Fruit fly (Drosophila melanogaster) whole organism, embryonic: Measurements from ENCODE around the gene CG44040.

Experiments
- Asciz ChIP-seq: fragments of 200-800 bp; sonication (Bioruptor generic); optimal IDR thresholded peaks from 2 replicates; lab custom pipeline; 2017; ENCODE audit warnings: missing biosample characterization, mild to moderate bottlenecking, missing genetic modification characterization, missing genetic modification reagents
- Blimp-1 ChIP-seq: fragments of 200-800 bp; sonication (Bioruptor generic); optimal IDR thresholded peaks from 3 replicates; lab custom pipeline; 2018; ENCODE audit warnings: missing biosample characterization, missing genetic modification characterization, mild to moderate bottlenecking, moderate library complexity, missing genetic modification reagents
- CG10274 ChIP-seq: fragments of 200-800 bp; sonication (Bioruptor generic); optimal IDR thresholded peaks from 3 replicates; lab custom pipeline; 2017; ENCODE audit warnings: missing biosample characterization, mild to moderate bottlenecking, missing genetic modification characterization
- CG10543 ChIP-seq: fragments of 200-800 bp; sonication (Bioruptor generic); optimal IDR thresholded peaks from 3 replicates; lab custom pipeline; 2017; ENCODE audit warnings: missing biosample characterization, mild to moderate bottlenecking, missing genetic modification characterization, moderate library complexity
- CG10959 ChIP-seq: fragments of 200-800 bp; sonication (Bioruptor generic); IDR thresholded peaks from 2 replicates; pipeline ENCODE4 v1.3.6; 2022; ENCODE audit warnings: missing biosample characterization, missing genetic modification characterization
- CG11504 ChIP-seq: fragments of 200-800 bp; sonication (Bioruptor generic); optimal IDR thresholded peaks from 3 replicates; lab custom pipeline; 2019; ENCODE audit warnings: missing biosample characterization, mild to moderate bottlenecking, missing genetic modification characterization, moderate library complexity
- CG12299 ChIP-seq: fragments of 200-800 bp; sonication (Bioruptor generic); optimal IDR thresholded peaks from 2 replicates; lab custom pipeline; 2018; ENCODE audit warnings: missing biosample characterization, mild to moderate bottlenecking, missing genetic modification characterization
- CG12744 ChIP-seq: fragments of 200-800 bp; sonication (Bioruptor generic); optimal IDR thresholded peaks from 2 replicates; lab custom pipeline; 2016; ENCODE audit warnings: missing biosample characterization, missing genetic modification characterization
- CG1603 ChIP-seq: fragments of 200-800 bp; sonication (Bioruptor generic); optimal IDR thresholded peaks from 2 replicates; lab custom pipeline; 2019; ENCODE audit warnings: missing biosample characterization, mild to moderate bottlenecking, missing genetic modification characterization, moderate library complexity
- CG16813 ChIP-seq: fragments of 200-800 bp; sonication (Bioruptor generic); IDR thresholded peaks from 3 replicates; pipeline ENCODE4 v1.3.6; 2022; ENCODE audit warnings: missing biosample characterization, missing genetic modification characterization; ENCODE audit not compliant: partially characterized antibody
- CG16815 ChIP-seq: fragments of 200-800 bp; sonication (Bioruptor generic); optimal IDR thresholded peaks from 3 replicates; lab custom pipeline; 2017; ENCODE audit warnings: missing biosample characterization, mild to moderate bottlenecking, missing genetic modification characterization
- CG17612 ChIP-seq: fragments of 200-800 bp; sonication (Bioruptor generic); IDR thresholded peaks from 2 replicates; pipeline ENCODE4 v1.3.6; 2022; ENCODE audit warnings: missing biosample characterization, missing genetic modification characterization
- CG2875 ChIP-seq: fragments of 200-800 bp; sonication (Bioruptor generic); optimal IDR thresholded peaks from 2 replicates; lab custom pipeline; 2017; ENCODE audit warnings: missing biosample characterization, mild to moderate bottlenecking, missing genetic modification characterization, missing genetic modification reagents
- CG3281 ChIP-seq: fragments of 200-800 bp; sonication (Bioruptor generic); optimal IDR thresholded peaks from 3 replicates; lab custom pipeline; 2017; ENCODE audit warnings: missing biosample characterization, mild to moderate bottlenecking, missing genetic modification characterization
- CG33213 ChIP-seq: fragments of 200-800 bp; sonication (Bioruptor generic); optimal IDR thresholded peaks from 3 replicates; lab custom pipeline; 2016; ENCODE audit warnings: missing biosample characterization, missing genetic modification characterization
- CG4404 ChIP-seq: fragments of 200-800 bp; sonication (Bioruptor generic); IDR thresholded peaks from 2 replicates; pipeline ENCODE4 v1.3.6; 2022; ENCODE audit warnings: missing biosample characterization, missing genetic modification characterization
- CG4424 ChIP-seq: fragments of 200-800 bp; sonication (Bioruptor generic); optimal IDR thresholded peaks from 3 replicates; lab custom pipeline; 2016; ENCODE audit warnings: missing biosample characterization, missing genetic modification characterization
- CG4820 ChIP-seq: fragments of 200-800 bp; sonication (Bioruptor generic); optimal IDR thresholded peaks from 3 replicates; lab custom pipeline; 2016; ENCODE audit warnings: missing biosample characterization, missing genetic modification characterization
- CG6272 ChIP-seq: fragments of 200-800 bp; sonication (Bioruptor generic); IDR thresholded peaks from 2 replicates; pipeline ENCODE4 v1.3.6; 2022; ENCODE audit warnings: missing biosample characterization, missing genetic modification characterization
- CG6654 ChIP-seq: fragments of 200-800 bp; sonication (Bioruptor generic); optimal IDR thresholded peaks from 2 replicates; lab custom pipeline; 2017; ENCODE audit warnings: missing biosample characterization, mild to moderate bottlenecking, missing genetic modification characterization
- CG6813 ChIP-seq: fragments of 200-800 bp; sonication (Bioruptor generic); optimal IDR thresholded peaks from 2 replicates; lab custom pipeline; 2017; ENCODE audit warnings: missing biosample characterization, missing genetic modification characterization, mild to moderate bottlenecking, moderate library complexity, missing genetic modification reagents
- CG7839 ChIP-seq: fragments of 200-800 bp; sonication (Bioruptor generic); optimal IDR thresholded peaks from 3 replicates; lab custom pipeline; 2018; ENCODE audit warnings: missing biosample characterization, mild to moderate bottlenecking, missing genetic modification characterization, moderate library complexity
- Dad ChIP-seq: fragments of 200-800 bp; sonication (Bioruptor generic); optimal IDR thresholded peaks from 3 replicates; lab custom pipeline; 2016; ENCODE audit warnings: missing biosample characterization, missing genetic modification characterization
- Dip2 ChIP-seq: fragments of 200-800 bp; sonication (Bioruptor generic); IDR thresholded peaks from 2 replicates; pipeline ENCODE4 v1.3.6; 2022; ENCODE audit warnings: missing biosample characterization, missing genetic modification characterization
- Doc3 ChIP-seq: fragments of 200-800 bp; sonication (Bioruptor generic); IDR thresholded peaks from 3 replicates; pipeline ENCODE4 v1.3.6; 2022; ENCODE audit warnings: missing biosample characterization, missing genetic modification characterization; ENCODE audit not compliant: partially characterized antibody
- Ets97D ChIP-seq: fragments of 200-800 bp; sonication (Bioruptor generic); optimal IDR thresholded peaks from 3 replicates; lab custom pipeline; 2016; ENCODE audit warnings: missing biosample characterization, missing genetic modification characterization
- Hand ChIP-seq: fragments of 200-800 bp; sonication (Bioruptor generic); optimal IDR thresholded peaks from 2 replicates; lab custom pipeline; 2017; ENCODE audit warnings: mild to moderate bottlenecking, missing biosample characterization, missing genetic modification reagents, missing genetic modification characterization
- Myb ChIP-seq: fragments of 200-800 bp; sonication (Bioruptor generic); optimal IDR thresholded peaks from 2 replicates; lab custom pipeline; 2016; ENCODE audit warnings: missing biosample characterization, missing genetic modification characterization
- Pdp1 ChIP-seq, 2 experiments: fragments of 200-800 bp; sonication (Bioruptor generic); optimal IDR thresholded peaks; 3 replicates each; lab custom pipeline; 2016; ENCODE audit warnings: missing biosample characterization in 2 of 2, missing genetic modification characterization in 2 of 2, mild to moderate bottlenecking in 1 of 2, moderate library complexity in 1 of 2
- Sry-β ChIP-seq: fragments of 200-800 bp; sonication (Bioruptor generic); optimal IDR thresholded peaks from 2 replicates; lab custom pipeline; 2018; ENCODE audit warnings: missing biosample characterization, mild to moderate bottlenecking, missing genetic modification characterization, moderate library complexity
- bigmax ChIP-seq: fragments of 200-800 bp; sonication (Bioruptor generic); optimal IDR thresholded peaks from 2 replicates; lab custom pipeline; 2018; ENCODE audit warnings: missing biosample characterization, mild to moderate bottlenecking, missing genetic modification characterization
- chinmo ChIP-seq: fragments of 200-800 bp; sonication (Bioruptor generic); IDR thresholded peaks from 4 replicates; pipeline ENCODE4 v1.3.6; 2022; ENCODE audit warnings: missing biosample characterization, missing genetic modification characterization; ENCODE audit not compliant: partially characterized antibody
- dan ChIP-seq: fragments of 200-800 bp; sonication (Bioruptor generic); IDR thresholded peaks from 2 replicates; pipeline ENCODE4 v1.3.6; 2022; ENCODE audit warnings: missing biosample characterization, missing genetic modification characterization
- disco-r ChIP-seq: fragments of 200-800 bp; sonication (Bioruptor generic); optimal IDR thresholded peaks from 2 replicates; lab custom pipeline; 2016; ENCODE audit warnings: missing biosample characterization, missing genetic modification characterization
- esg ChIP-seq: fragments of 200-800 bp; sonication (Bioruptor generic); conservative IDR thresholded peaks from 2 replicates; pipeline ENCODE4 v1.3.6; 2022; ENCODE audit warnings: missing biosample characterization, missing genetic modification characterization
- gfzf ChIP-seq: fragments of 200-800 bp; sonication (Bioruptor generic); optimal IDR thresholded peaks from 2 replicates; lab custom pipeline; 2016; ENCODE audit warnings: missing biosample characterization, mild to moderate bottlenecking, missing genetic modification characterization, moderate library complexity
- gro ChIP-seq: fragments of 200-800 bp; sonication (Bioruptor generic); optimal IDR thresholded peaks from 2 replicates; lab custom pipeline; 2016; ENCODE audit warnings: missing biosample characterization, missing genetic modification characterization
- hb ChIP-seq: fragments of 200-800 bp; sonication (Bioruptor generic); IDR thresholded peaks from 3 replicates; pipeline ENCODE4 v1.3.6; 2022; ENCODE audit warnings: missing biosample characterization, missing genetic modification characterization; ENCODE audit not compliant: partially characterized antibody
- her ChIP-seq: fragments of 200-800 bp; sonication (Bioruptor generic); optimal IDR thresholded peaks from 2 replicates; lab custom pipeline; 2016; ENCODE audit warnings: missing biosample characterization, missing genetic modification characterization
- inv ChIP-seq: fragments of 200-800 bp; sonication (Bioruptor generic); IDR thresholded peaks from 2 replicates; pipeline ENCODE4 v1.3.6; 2022; ENCODE audit warnings: missing biosample characterization, missing genetic modification characterization; ENCODE audit not compliant: partially characterized antibody
- kah ChIP-seq: fragments of 200-800 bp; sonication (Bioruptor generic); optimal IDR thresholded peaks from 2 replicates; lab custom pipeline; 2018; ENCODE audit warnings: missing biosample characterization, mild to moderate bottlenecking, missing genetic modification characterization
- lilli ChIP-seq: fragments of 200-800 bp; sonication (Bioruptor generic); optimal IDR thresholded peaks from 3 replicates; lab custom pipeline; 2016; ENCODE audit warnings: missing biosample characterization, missing genetic modification characterization
- oc ChIP-seq: fragments of 200-800 bp; sonication (Bioruptor generic); optimal IDR thresholded peaks from 2 replicates; lab custom pipeline; 2018; ENCODE audit warnings: missing biosample characterization, mild to moderate bottlenecking, missing genetic modification characterization, moderate library complexity
- peb ChIP-seq: fragments of 200-800 bp; sonication (Bioruptor generic); IDR thresholded peaks from 2 replicates; pipeline ENCODE4 v1.3.6; 2022; ENCODE audit warnings: missing biosample characterization, missing genetic modification characterization
- pros ChIP-seq: fragments of 200-800 bp; sonication (Bioruptor generic); optimal IDR thresholded peaks from 3 replicates; lab custom pipeline; 2019; ENCODE audit warnings: missing biosample characterization, mild to moderate bottlenecking, missing genetic modification characterization, moderate library complexity
- pum ChIP-seq: fragments of 200-800 bp; sonication (Bioruptor generic); optimal IDR thresholded peaks from 2 replicates; lab custom pipeline; 2016; ENCODE audit warnings: missing biosample characterization, missing genetic modification characterization
- pzg ChIP-seq: fragments of 200-800 bp; sonication (Bioruptor generic); optimal IDR thresholded peaks from 3 replicates; lab custom pipeline; 2018; ENCODE audit warnings: missing biosample characterization, mild to moderate bottlenecking, missing genetic modification characterization, moderate library complexity
- sqz ChIP-seq: fragments of 200-800 bp; sonication (Bioruptor generic); optimal IDR thresholded peaks from 3 replicates; lab custom pipeline; 2018; ENCODE audit warnings: missing biosample characterization, mild to moderate bottlenecking, missing genetic modification characterization
- stc ChIP-seq: fragments of 200-800 bp; sonication (Bioruptor generic); IDR thresholded peaks from 2 replicates; pipeline ENCODE4 v1.3.6; 2022; ENCODE audit warnings: missing biosample characterization, missing genetic modification characterization
- zf30C ChIP-seq: fragments of 200-800 bp; sonication (Bioruptor generic); optimal IDR thresholded peaks from 3 replicates; lab custom pipeline; 2018; ENCODE audit warnings: missing biosample characterization, mild to moderate bottlenecking, missing genetic modification characterization

CG44040 gene

dm6 chr3R:15330472-15330871 lies 10.3 kb downstream of the CG44040 start, which contains the start of gene mRpL9:
Gene mRpL9 (plus strand): TSS chr3R:15330738.
- TF ChIP-seq CG17612 (GFP tag; lab: Robert Waterston, UW) (no peak), lilli (peak; percentile 28), disco-r (GFP tag; lab: Kevin White, UChicago) (no peak), CG12299 (tag; lab: Kevin White, UChicago) (no peak), Ets97D (GFP tag; lab: Kevin White, UChicago) (peak; percentile 44), CG33213 (GFP tag; lab: Kevin White, UChicago) (no peak), Hand (GFP tag; lab: Kevin White, UChicago) (no peak), inv (GFP tag; lab: Robert Waterston, UW) (no peak), CG10274 (GFP tag; lab: Kevin White, UChicago) (no peak), bigmax (GFP tag; lab: Kevin White, UChicago) (no peak), CG6272 (GFP tag; lab: Robert Waterston, UW) (no peak), pzg (peak; percentile 69), Dip2 (GFP tag; lab: Robert Waterston, UW) (no peak), CG10543 (no peak), Blimp-1 (GFP tag; lab: Kevin White, UChicago) (no peak), Asciz (GFP tag; lab: Kevin White, UChicago) (no peak), hb (GFP tag; lab: Robert Waterston, UW) (no peak), CG6813 (GFP tag; lab: Kevin White, UChicago) (no peak), CG12744 (GFP tag; lab: Kevin White, UChicago) (peak; percentile 5), pros (GFP tag; lab: Kevin White, UChicago) (no peak), Myb (GFP tag; lab: Kevin White, UChicago) (peak; percentile 77), CG4424 (GFP tag; lab: Kevin White, UChicago) (no peak), CG7839 (tag; lab: Kevin White, UChicago) (no peak), CG3281 (no peak), gfzf (GFP tag; lab: Kevin White, UChicago) (peak; percentile 31), CG16815 (GFP tag; lab: Kevin White, UChicago) (no peak), CG11504 (tag; lab: Kevin White, UChicago) (no peak), dan (GFP tag; lab: Robert Waterston, UW) (no peak), pum (GFP tag; lab: Kevin White, UChicago) (peak; percentile 9), Sry-β (GFP tag; lab: Kevin White, UChicago) (no peak), oc (tag; lab: Kevin White, UChicago) (no peak), CG6654 (no peak), stc (GFP tag; lab: Robert Waterston, UW) (no peak), CG4820 (GFP tag; lab: Kevin White, UChicago) (no peak), Dad (GFP tag; lab: Kevin White, UChicago) (no peak), peb (GFP tag; lab: Robert Waterston, UW) (no peak), Doc3 (GFP tag; lab: Robert Waterston, UW) (peak; percentile 34; the same call in 1 of the 3 replicates), Pdp1 (GFP tag; optimal IDR thresholded peaks at IDR 0.05; lab: Kevin White, UChicago) (peak in 1 of 2 experiments; percentile 93), gro (no peak), sqz (GFP tag; lab: Kevin White, UChicago) (no peak), chinmo (GFP tag; lab: Robert Waterston, UW) (no peak), esg (GFP tag; lab: Robert Waterston, UW) (no peak), her (GFP tag; lab: Kevin White, UChicago) (no peak), CG2875 (GFP tag; lab: Kevin White, UChicago) (no peak), CG4404 (no peak), CG10959 (no peak), CG1603 (tag; lab: Kevin White, UChicago) (peak; percentile 61), CG16813 (GFP tag; lab: Robert Waterston, UW) (no peak), kah (GFP tag; lab: Kevin White, UChicago) (no peak), zf30C (GFP tag; lab: Kevin White, UChicago) (peak; percentile 10)
